Worm (Caenorhabditis elegans) whole organism, midembryonic: ENCODE results near the gene srbc-58.

Experiments
- T22C8.4 ChIP-seq: fragments of 200-800 bp; sonication (Bioruptor generic); IDR thresholded peaks from 2 replicates; pipeline ENCODE4 v1.3.6; 2022; ENCODE audit warnings: missing genetic modification characterization, missing compliant biosample characterization
- cog-1 ChIP-seq: sonication (generic microtip); optimal IDR thresholded peaks from 2 replicates; lab custom pipeline; 2016; ENCODE audit warnings: missing genetic modification characterization, missing compliant biosample characterization
- flt-1 ChIP-seq: fragments of 200-800 bp; sonication (Bioruptor generic); IDR thresholded peaks from 2 replicates; pipeline ENCODE4 v1.3.6; 2022; ENCODE audit warnings: missing genetic modification characterization, missing compliant biosample characterization
- klf-2 ChIP-seq: fragments of 200-800 bp; sonication (Bioruptor generic); conservative IDR thresholded peaks from 2 replicates; pipeline ENCODE4 v1.3.6; 2022; ENCODE audit warnings: missing genetic modification reagents, missing genetic modification characterization, missing compliant biosample characterization
- med-1 ChIP-seq: sonication (generic microtip); optimal IDR thresholded peaks from 2 replicates; lab custom pipeline; 2017; ENCODE audit warnings: missing genetic modification characterization, mild to moderate bottlenecking, missing compliant biosample characterization, antibody characterized with exemption, missing genetic modification reagents; ENCODE audit not compliant: insufficient read depth
- ref-1 ChIP-seq: fragments of 200-800 bp; sonication (Bioruptor generic); conservative IDR thresholded peaks from 2 replicates; pipeline ENCODE4 v1.3.6; 2022; ENCODE audit warnings: missing genetic modification reagents, missing genetic modification characterization, missing compliant biosample characterization
- tab-1 ChIP-seq: fragments of 200-800 bp; sonication (Bioruptor generic); IDR thresholded peaks from 2 replicates; pipeline ENCODE4 v1.3.6; 2022; ENCODE audit warnings: missing genetic modification characterization, missing compliant biosample characterization
- ztf-23 ChIP-seq: fragments of 200-800 bp; sonication (Bioruptor generic); IDR thresholded peaks from 2 replicates; pipeline ENCODE4 v1.3.6; 2022; ENCODE audit warnings: missing genetic modification reagents, missing genetic modification characterization, missing compliant biosample characterization
- ztf-29 ChIP-seq: fragments of 200-800 bp; sonication (Bioruptor generic); IDR thresholded peaks from 2 replicates; pipeline ENCODE4 v1.3.6; 2022; ENCODE audit warnings: missing genetic modification reagents, missing genetic modification characterization, missing compliant biosample characterization

DNA sequence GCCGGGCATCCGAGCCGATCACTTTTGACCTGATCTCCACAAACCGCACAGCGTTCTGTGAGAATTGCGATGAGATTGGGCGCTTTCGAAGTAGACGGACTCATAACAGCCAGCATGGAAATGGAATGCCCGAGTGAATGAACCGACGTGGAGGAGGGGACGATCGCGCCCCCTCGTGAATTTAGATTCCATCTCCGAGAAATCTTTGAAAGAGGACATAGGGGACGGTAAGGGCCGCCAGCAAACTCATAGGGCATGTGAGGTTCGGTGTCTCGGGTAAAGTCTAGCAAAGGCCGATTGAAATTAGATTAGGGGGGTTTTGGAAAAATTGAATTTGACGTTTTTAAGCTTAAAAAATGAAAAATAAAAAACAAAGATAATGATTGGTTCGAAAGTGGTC is 29.7 kb downstream of the srbc-58 start, which contains the start of gene nhr-270:
- TF ChIP-seq ref-1 (GFP tag; lab: Robert Waterston, UW): no peak
- TF ChIP-seq cog-1 (tag; lab: Kevin White, UChicago): no peak
- TF ChIP-seq tab-1 (GFP tag; lab: Robert Waterston, UW): no peak
- no peak for TF ChIP-seq med-1
- no peak for TF ChIP-seq klf-2 (GFP tag; lab: Robert Waterston, UW)
- TF ChIP-seq ztf-23 (GFP tag; lab: Robert Waterston, UW): no peak
- no peak for TF ChIP-seq flt-1 (GFP tag; lab: Robert Waterston, UW)
- no peak for TF ChIP-seq T22C8.4
- no peak for TF ChIP-seq ztf-29 (GFP tag; lab: Robert Waterston, UW)
